Fruit fly (Drosophila melanogaster) whole organism, embryonic: ENCODE measurements around the gene Or88a.
A peak's percentile ranks its signal among the peaks of the same experiment; 100 is the strongest.

Source experiments
- B-H1 ChIP-seq: fragments of 200-800 bp; sonication (Bioruptor generic); IDR thresholded peaks from 3 replicates; pipeline ENCODE4 v1.3.6; 2022; ENCODE audit warnings: missing biosample characterization, missing genetic modification characterization
- Bgb ChIP-seq: fragments of 200-800 bp; sonication (Bioruptor generic); IDR thresholded peaks from 2 replicates; pipeline ENCODE4 v1.3.6; 2022; ENCODE audit warnings: missing biosample characterization, missing genetic modification characterization; ENCODE audit not compliant: partially characterized antibody
- CG10209 ChIP-seq: fragments of 200-800 bp; sonication (Bioruptor generic); optimal IDR thresholded peaks from 3 replicates; lab custom pipeline; 2017; ENCODE audit warnings: missing biosample characterization, mild to moderate bottlenecking, missing genetic modification characterization, missing genetic modification reagents
- CG1024 ChIP-seq: fragments of 200-800 bp; sonication (Bioruptor generic); IDR thresholded peaks from 2 replicates; pipeline ENCODE4 v1.3.6; 2022; ENCODE audit warnings: missing biosample characterization, missing genetic modification characterization
- CG12236 ChIP-seq: fragments of 200-800 bp; sonication (Bioruptor generic); optimal IDR thresholded peaks from 2 replicates; lab custom pipeline; 2016; ENCODE audit warnings: missing biosample characterization, missing genetic modification characterization
- CG15073 ChIP-seq: fragments of 200-800 bp; sonication (Bioruptor generic); optimal IDR thresholded peaks from 2 replicates; lab custom pipeline; 2016; ENCODE audit warnings: missing biosample characterization, missing genetic modification characterization
- CG15696 ChIP-seq: fragments of 200-800 bp; sonication (Bioruptor generic); optimal IDR thresholded peaks from 2 replicates; lab custom pipeline; 2019; ENCODE audit warnings: missing biosample characterization, mild to moderate bottlenecking, missing genetic modification characterization, moderate library complexity
- CG17359 ChIP-seq: fragments of 200-800 bp; sonication (Bioruptor generic); optimal IDR thresholded peaks from 3 replicates; lab custom pipeline; 2018; ENCODE audit warnings: missing biosample characterization, mild to moderate bottlenecking, missing genetic modification characterization, moderate library complexity
- CG17361 ChIP-seq: fragments of 200-800 bp; sonication (Bioruptor generic); IDR thresholded peaks from 3 replicates; pipeline ENCODE4 v1.3.6; 2022; ENCODE audit warnings: missing biosample characterization, missing genetic modification characterization
- CG17612 ChIP-seq: fragments of 200-800 bp; sonication (Bioruptor generic); IDR thresholded peaks from 2 replicates; pipeline ENCODE4 v1.3.6; 2022; ENCODE audit warnings: missing biosample characterization, missing genetic modification characterization
- CG17802 ChIP-seq: fragments of 200-800 bp; sonication (Bioruptor generic); optimal IDR thresholded peaks from 2 replicates; lab custom pipeline; 2018; ENCODE audit warnings: missing biosample characterization, mild to moderate bottlenecking, missing genetic modification characterization, moderate library complexity
- CG18619 ChIP-seq: fragments of 200-800 bp; sonication (Bioruptor generic); optimal IDR thresholded peaks from 3 replicates; lab custom pipeline; 2017; ENCODE audit warnings: missing biosample characterization, mild to moderate bottlenecking, missing genetic modification characterization
- CG2116 ChIP-seq: fragments of 200-800 bp; sonication (Bioruptor generic); optimal IDR thresholded peaks from 3 replicates; lab custom pipeline; 2018; ENCODE audit warnings: missing biosample characterization, mild to moderate bottlenecking, missing genetic modification characterization
- CG33213 ChIP-seq: fragments of 200-800 bp; sonication (Bioruptor generic); optimal IDR thresholded peaks from 3 replicates; lab custom pipeline; 2016; ENCODE audit warnings: missing biosample characterization, missing genetic modification characterization
- CG3838 ChIP-seq: fragments of 200-800 bp; sonication (Bioruptor generic); optimal IDR thresholded peaks from 3 replicates; lab custom pipeline; 2016; ENCODE audit warnings: missing biosample characterization, missing genetic modification characterization
- CG4328 ChIP-seq: fragments of 200-800 bp; sonication (Bioruptor generic); optimal IDR thresholded peaks from 3 replicates; lab custom pipeline; 2017; ENCODE audit warnings: missing biosample characterization, missing genetic modification reagents, missing genetic modification characterization
- CG4424 ChIP-seq: fragments of 200-800 bp; sonication (Bioruptor generic); optimal IDR thresholded peaks from 3 replicates; lab custom pipeline; 2016; ENCODE audit warnings: missing biosample characterization, missing genetic modification characterization
- CG4730 ChIP-seq: fragments of 200-800 bp; sonication (Bioruptor generic); IDR thresholded peaks from 2 replicates; pipeline ENCODE4 v1.3.6; 2022; ENCODE audit warnings: missing biosample characterization, missing genetic modification characterization
- CG6654 ChIP-seq: fragments of 200-800 bp; sonication (Bioruptor generic); optimal IDR thresholded peaks from 2 replicates; lab custom pipeline; 2017; ENCODE audit warnings: missing biosample characterization, mild to moderate bottlenecking, missing genetic modification characterization
- CG6683 ChIP-seq: fragments of 200-800 bp; sonication (Bioruptor generic); optimal IDR thresholded peaks from 2 replicates; lab custom pipeline; 2017; ENCODE audit warnings: missing biosample characterization, mild to moderate bottlenecking, missing genetic modification characterization, missing genetic modification reagents
- CG6765 ChIP-seq: fragments of 200-800 bp; sonication (Bioruptor generic); optimal IDR thresholded peaks from 3 replicates; lab custom pipeline; 2017; ENCODE audit warnings: missing biosample characterization, mild to moderate bottlenecking, missing genetic modification characterization
- CG7987 ChIP-seq: fragments of 200-800 bp; sonication (Bioruptor generic); optimal IDR thresholded peaks from 2 replicates; lab custom pipeline; 2018; ENCODE audit warnings: missing biosample characterization, mild to moderate bottlenecking, missing genetic modification characterization, moderate library complexity
- CG8089 ChIP-seq: fragments of 200-800 bp; sonication (Bioruptor generic); optimal IDR thresholded peaks from 3 replicates; lab custom pipeline; 2016; ENCODE audit warnings: missing biosample characterization, missing genetic modification characterization
- CG8944 ChIP-seq: fragments of 200-800 bp; sonication (Bioruptor generic); optimal IDR thresholded peaks from 3 replicates; lab custom pipeline; 2016; ENCODE audit warnings: missing biosample characterization, missing genetic modification characterization
- CTCF ChIP-seq: fragments of 200-800 bp; sonication (Bioruptor generic); optimal IDR thresholded peaks from 2 replicates; lab custom pipeline; 2017; ENCODE audit warnings: missing biosample characterization, mild to moderate bottlenecking, missing genetic modification characterization, moderate library complexity
- CrebB ChIP-seq: fragments of 200-800 bp; sonication (Bioruptor generic); optimal IDR thresholded peaks from 3 replicates; lab custom pipeline; 2018; ENCODE audit warnings: missing biosample characterization, mild to moderate bottlenecking, missing genetic modification characterization
- Fer2 ChIP-seq: fragments of 200-800 bp; sonication (Bioruptor generic); optimal IDR thresholded peaks from 2 replicates; lab custom pipeline; 2018; ENCODE audit warnings: missing biosample characterization, mild to moderate bottlenecking, missing genetic modification characterization, moderate library complexity
- HHEX ChIP-seq: fragments of 200-800 bp; sonication (Bioruptor generic); optimal IDR thresholded peaks from 3 replicates; lab custom pipeline; 2017; ENCODE audit warnings: missing biosample characterization, mild to moderate bottlenecking, missing genetic modification characterization, missing genetic modification reagents
- Lhr ChIP-seq: fragments of 200-800 bp; sonication (Bioruptor generic); optimal IDR thresholded peaks from 3 replicates; lab custom pipeline; 2017; ENCODE audit warnings: mild to moderate bottlenecking, missing biosample characterization, missing genetic modification reagents, missing genetic modification characterization
- Med ChIP-seq: fragments of 200-800 bp; sonication (Bioruptor generic); peaks from one replicate; lab custom pipeline; 2016; ENCODE audit warnings: missing biosample characterization, missing genetic modification characterization, mild to moderate bottlenecking, inconsistent platforms, moderate library complexity
- Nf-YA ChIP-seq: fragments of 200-800 bp; sonication (Bioruptor generic); IDR thresholded peaks from 2 replicates; pipeline ENCODE4 v1.3.6; 2022; ENCODE audit warnings: missing biosample characterization, missing genetic modification characterization
- Sry-δ ChIP-seq: fragments of 200-800 bp; sonication (Bioruptor generic); optimal IDR thresholded peaks from 2 replicates; lab custom pipeline; 2016; ENCODE audit warnings: missing biosample characterization, missing genetic modification characterization
- Ssrp ChIP-seq: fragments of 200-800 bp; sonication (Bioruptor generic); optimal IDR thresholded peaks from 2 replicates; lab custom pipeline; 2018; ENCODE audit warnings: missing biosample characterization, mild to moderate bottlenecking, missing genetic modification characterization, moderate library complexity
- amos ChIP-seq: fragments of 200-800 bp; sonication (Bioruptor generic); IDR thresholded peaks from 2 replicates; pipeline ENCODE4 v1.3.6; 2022; ENCODE audit warnings: missing biosample characterization, missing genetic modification characterization; ENCODE audit not compliant: partially characterized antibody
- bowl ChIP-seq: fragments of 200-800 bp; sonication (Bioruptor generic); IDR thresholded peaks from 2 replicates; pipeline ENCODE4 v1.3.6; 2022; ENCODE audit warnings: missing biosample characterization, missing genetic modification characterization
- crol ChIP-seq: fragments of 200-800 bp; sonication (Bioruptor generic); IDR thresholded peaks from 2 replicates; pipeline ENCODE4 v1.3.6; 2022; ENCODE audit warnings: missing biosample characterization, missing genetic modification characterization
- da ChIP-seq: fragments of 200-800 bp; sonication (Bioruptor generic); optimal IDR thresholded peaks from 2 replicates; lab custom pipeline; 2016; ENCODE audit warnings: missing biosample characterization, missing genetic modification characterization
- danr ChIP-seq: fragments of 200-800 bp; sonication (Bioruptor generic); IDR thresholded peaks from 2 replicates; pipeline ENCODE4 v1.3.6; 2022; ENCODE audit warnings: missing biosample characterization, missing genetic modification characterization
- dm ChIP-seq: fragments of 200-800 bp; sonication (Bioruptor generic); optimal IDR thresholded peaks from 3 replicates; lab custom pipeline; 2016; ENCODE audit warnings: missing biosample characterization, missing genetic modification characterization
- gcm ChIP-seq: fragments of 200-800 bp; sonication (Bioruptor generic); optimal IDR thresholded peaks from 2 replicates; lab custom pipeline; 2019; ENCODE audit warnings: missing biosample characterization, mild to moderate bottlenecking, missing genetic modification characterization, moderate library complexity
- grau ChIP-seq: fragments of 200-800 bp; optimal IDR thresholded peaks from 3 replicates; lab custom pipeline; 2019; ENCODE audit warnings: missing biosample characterization, mild to moderate bottlenecking, missing genetic modification characterization, moderate library complexity
- hth ChIP-seq: fragments of >200 bp; optimal IDR thresholded peaks from 2 replicates; lab custom pipeline; 2017; ENCODE audit warnings: inconsistent platforms
- lola ChIP-seq, 3 experiments: fragments of >200 bp in 2 of 3; fragments of 200-800 bp in 1 of 3; sonication (Bioruptor generic) in 1 of 3; optimal IDR thresholded peaks; 2 replicates each; lab custom pipeline; 2017 to 2019; ENCODE audit warnings: missing biosample characterization in 3 of 3, missing genetic modification characterization in 3 of 3, mild to moderate bottlenecking in 1 of 3, moderate library complexity in 1 of 3
- onecut ChIP-seq: fragments of 200-800 bp; sonication (Bioruptor generic); IDR thresholded peaks from 2 replicates; pipeline ENCODE4 v1.3.6; 2022; ENCODE audit warnings: missing biosample characterization, missing genetic modification characterization
- pfk ChIP-seq: fragments of 200-800 bp; sonication (Bioruptor generic); optimal IDR thresholded peaks from 2 replicates; lab custom pipeline; 2018; ENCODE audit warnings: missing biosample characterization, mild to moderate bottlenecking, missing genetic modification characterization, moderate library complexity
- repo ChIP-seq: fragments of 200-800 bp; sonication (Bioruptor generic); optimal IDR thresholded peaks from 2 replicates; lab custom pipeline; 2016; ENCODE audit warnings: missing biosample characterization, missing genetic modification characterization
- run ChIP-seq: fragments of 200-800 bp; sonication (Bioruptor generic); optimal IDR thresholded peaks from 3 replicates; lab custom pipeline; 2018; ENCODE audit warnings: missing biosample characterization, mild to moderate bottlenecking, missing genetic modification characterization
- sob ChIP-seq: fragments of 200-800 bp; sonication (Bioruptor generic); IDR thresholded peaks from 2 replicates; pipeline ENCODE4 v1.3.6; 2022; ENCODE audit warnings: missing biosample characterization, missing genetic modification characterization
- sr ChIP-seq: fragments of 200-800 bp; sonication (Bioruptor generic); IDR thresholded peaks from 3 replicates; pipeline ENCODE4 v1.3.6; 2022; ENCODE audit warnings: missing biosample characterization, missing genetic modification characterization
- ttk ChIP-seq: fragments of 200-800 bp; sonication (Bioruptor generic); IDR thresholded peaks from 2 replicates; pipeline ENCODE4 v2.1.2; 2022; ENCODE audit warnings: missing biosample characterization, missing genetic modification characterization

Or88a gene

DNA sequence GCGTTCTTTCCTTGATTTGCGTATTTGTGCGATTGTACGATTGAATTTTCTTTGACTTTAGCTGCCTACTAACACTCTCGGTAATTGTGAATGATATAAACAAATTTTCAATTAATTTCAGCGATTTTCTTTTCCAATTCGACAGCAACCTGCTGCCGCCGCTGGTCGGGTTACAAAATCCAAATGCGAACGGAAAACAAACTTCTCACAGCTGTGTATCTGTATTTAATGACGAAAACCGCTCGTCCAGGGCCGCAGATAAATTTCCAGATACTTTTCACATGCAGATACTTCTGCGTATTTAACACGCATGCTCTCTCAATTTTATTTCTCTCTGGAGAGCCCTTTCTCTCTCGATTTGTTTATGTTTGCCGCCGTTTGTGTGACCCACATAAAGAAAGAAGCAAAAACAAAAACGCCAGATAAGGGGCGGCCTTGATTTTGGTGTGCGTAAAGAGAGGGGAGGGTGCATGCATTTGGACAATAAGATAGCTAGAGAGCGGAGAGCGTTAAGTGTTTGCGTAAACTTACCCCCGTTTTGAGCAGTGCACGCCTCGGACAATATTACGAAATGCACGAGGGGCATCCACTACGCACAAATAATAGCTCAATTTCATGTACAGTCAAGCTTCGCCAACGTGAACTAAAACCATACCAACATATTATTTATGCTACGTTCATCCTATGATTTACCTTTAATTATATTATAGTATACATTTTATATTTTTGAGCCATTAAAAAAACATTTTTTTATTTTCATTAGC is 905 bp upstream of the Or88a start, which contains the start of gene CG12402 (continued):
- peak; percentile 60 for TF ChIP-seq CrebB (tag; lab: Kevin White, UChicago)
- TF ChIP-seq Bgb (GFP tag; lab: Robert Waterston, UW) = no peak
- peak; percentile 63 for TF ChIP-seq CG17612 (GFP tag; lab: Robert Waterston, UW)
- TF ChIP-seq hth (lab: Kevin White, UChicago) = no peak
- TF ChIP-seq pfk = no peak
- TF ChIP-seq CG8944 (GFP tag; lab: Kevin White, UChicago) = peak; percentile 37
- TF ChIP-seq CG4730 (GFP tag; lab: Robert Waterston, UW) = peak; percentile 77
- TF ChIP-seq CG15073 (GFP tag; lab: Kevin White, UChicago) = no peak
- TF ChIP-seq B-H1 (GFP tag; lab: Robert Waterston, UW) = peak; percentile 89
- peak; percentile 98 for TF ChIP-seq crol (GFP tag; lab: Robert Waterston, UW)
- TF ChIP-seq lola (GFP tag; optimal IDR thresholded peaks at IDR 0.05; lab: Kevin White, UChicago) = peak in 1 of 3 experiments; percentile 69
- TF ChIP-seq CG33213 (GFP tag; lab: Kevin White, UChicago) = no peak
- peak; percentile 70 for TF ChIP-seq danr (GFP tag; lab: Robert Waterston, UW)
- TF ChIP-seq CG2116 (GFP tag; lab: Kevin White, UChicago) = peak; percentile 49
- TF ChIP-seq Lhr (GFP tag; lab: Kevin White, UChicago) = peak; percentile 47
- peak; percentile 3 for TF ChIP-seq Sry-δ (GFP tag; lab: Kevin White, UChicago)
- TF ChIP-seq sob (GFP tag; lab: Robert Waterston, UW) = peak; percentile 79; the same call in 1 of the 2 replicates
- peak; percentile 45 for TF ChIP-seq da (GFP tag; lab: Kevin White, UChicago)
- peak; percentile 72 for TF ChIP-seq sr (GFP tag; lab: Robert Waterston, UW)
- TF ChIP-seq gcm = peak; percentile 86
- peak; percentile 89 for TF ChIP-seq CG17361
- TF ChIP-seq ttk (GFP tag; lab: Robert Waterston, UW) = peak; percentile 85
- peak; percentile 76 for TF ChIP-seq run (tag; lab: Kevin White, UChicago)
- TF ChIP-seq CG4328 (GFP tag; lab: Kevin White, UChicago) = peak; percentile 57
- peak; percentile 75 for TF ChIP-seq Nf-YA (GFP tag; lab: Robert Waterston, UW)
- TF ChIP-seq CG8089 (GFP tag; lab: Kevin White, UChicago) = peak; percentile 61
- peak; percentile 47 for TF ChIP-seq CG6654
- peak; percentile 93 for TF ChIP-seq CG17359 (tag; lab: Kevin White, UChicago)
- TF ChIP-seq HHEX (GFP tag; lab: Kevin White, UChicago) = peak; percentile 83
- peak; percentile 46 for TF ChIP-seq CG6765 (GFP tag; lab: Kevin White, UChicago)
- peak; percentile 51 for TF ChIP-seq CG17802 (tag; lab: Kevin White, UChicago)
- no peak for TF ChIP-seq CG12236 (GFP tag; lab: Kevin White, UChicago)
- TF ChIP-seq Ssrp (tag; lab: Kevin White, UChicago) = peak; percentile 81
- TF ChIP-seq CG18619 (GFP tag; lab: Kevin White, UChicago) = peak; percentile 61
- TF ChIP-seq CG4424 (GFP tag; lab: Kevin White, UChicago) = peak; percentile 88
- peak; percentile 61 for TF ChIP-seq CG7987 (GFP tag; lab: Kevin White, UChicago)
- peak; percentile 83 for TF ChIP-seq onecut (GFP tag; lab: Robert Waterston, UW)
- peak; percentile 69 for TF ChIP-seq CG6683 (GFP tag; lab: Kevin White, UChicago)
- TF ChIP-seq CG15696 (tag; lab: Kevin White, UChicago) = peak; percentile 75
- peak; percentile 65 for TF ChIP-seq Fer2 (tag; lab: Kevin White, UChicago)
- peak; percentile 98 for TF ChIP-seq grau (tag; lab: Kevin White, UChicago)
- peak; percentile 63; the same call in 1 of the 2 replicates for TF ChIP-seq bowl (GFP tag; lab: Robert Waterston, UW)
- peak; percentile 77 for TF ChIP-seq CG10209 (GFP tag; lab: Kevin White, UChicago)
- TF ChIP-seq CTCF (GFP tag; lab: Kevin White, UChicago) = peak; percentile 32
- no peak; the same call in 1 of the 2 replicates for TF ChIP-seq amos (GFP tag; lab: Robert Waterston, UW)
- TF ChIP-seq repo (GFP tag; lab: Kevin White, UChicago) = peak; percentile 57
- peak; percentile 94 for TF ChIP-seq Med (GFP tag; lab: Kevin White, UChicago)
- no peak for TF ChIP-seq CG3838 (GFP tag; lab: Kevin White, UChicago)
- TF ChIP-seq dm (GFP tag; lab: Kevin White, UChicago) = peak; percentile 60
- peak; percentile 73 for TF ChIP-seq CG1024 (GFP tag; lab: Robert Waterston, UW)
